Worm (Caenorhabditis elegans) whole organism, L3 larva: ENCODE results near the gene Y39B6A.41.

Source experiments
- R02D3.7 ChIP-seq: fragments of 150-350 bp; optimal IDR thresholded peaks from 2 replicates; lab custom pipeline; 2014; ENCODE audit warnings: missing biosample characterization, missing genetic modification characterization
- elt-1 ChIP-seq: fragments of 150-350 bp; optimal IDR thresholded peaks from 2 replicates; lab custom pipeline; 2014; ENCODE audit warnings: missing biosample characterization, missing genetic modification characterization

DNA sequence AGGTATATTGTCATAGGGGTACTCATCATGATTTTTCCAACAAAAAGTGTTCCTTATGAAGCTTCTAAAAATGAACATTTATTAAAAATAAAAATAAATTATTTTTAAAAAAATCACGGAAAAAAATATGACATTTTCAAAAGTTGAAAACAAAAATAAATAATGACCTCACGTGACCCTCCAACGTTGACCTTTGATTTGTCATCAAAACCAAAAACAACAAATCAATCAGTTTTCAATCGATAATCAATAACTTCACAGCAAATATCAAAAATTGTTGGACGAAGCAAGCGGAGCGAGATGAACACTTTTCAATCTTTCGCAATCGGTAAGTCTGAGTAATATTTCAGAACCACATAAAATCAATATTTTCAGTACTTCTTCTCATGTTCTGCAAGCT is 37.4 kb downstream of the Y39B6A.41 start, which contains the start of gene Y80D3A.8:
- TF ChIP-seq R02D3.7 (tag; lab: Kevin White, UChicago) (no peak), elt-1 (tag; lab: Kevin White, UChicago) (no peak)
